Worm (Caenorhabditis elegans) whole organism, L2 larva: Measurements from ENCODE around the gene slc-36.1.
A peak's percentile ranks its signal among the peaks of the same experiment; 100 is the strongest.

ENCODE experiments used
- aly-2 ChIP-seq: fragments of 150-350 bp; optimal IDR thresholded peaks from 2 replicates; lab custom pipeline; 2014; ENCODE audit warnings: missing biosample characterization, missing genetic modification characterization
- lin-11 ChIP-seq: fragments of 150-350 bp; sonication (generic microtip); optimal IDR thresholded peaks from 2 replicates; lab custom pipeline; 2014; ENCODE audit warnings: missing biosample characterization, missing genetic modification characterization, inconsistent platforms, mixed read lengths
- lin-13 ChIP-seq: fragments of 150-350 bp; optimal IDR thresholded peaks from 2 replicates; lab custom pipeline; 2014; ENCODE audit warnings: missing biosample characterization, missing genetic modification reagents, missing genetic modification characterization
- nhr-12 ChIP-seq: fragments of 150-350 bp; optimal IDR thresholded peaks from 2 replicates; lab custom pipeline; 2014; ENCODE audit warnings: missing biosample characterization, missing genetic modification characterization
- peb-1 ChIP-seq: fragments of 150-350 bp; optimal IDR thresholded peaks from 2 replicates; lab custom pipeline; 2014; ENCODE audit warnings: missing biosample characterization, missing genetic modification characterization
- snpc-4 ChIP-seq: fragments of 150-350 bp; optimal IDR thresholded peaks from 2 replicates; lab custom pipeline; 2014; ENCODE audit warnings: missing biosample characterization, missing genetic modification characterization

ce11 chrIII:13359847-13360246, 52.5 kb downstream of the slc-36.1 start:
- peak; percentile 16 for TF ChIP-seq lin-13 (GFP tag; lab: Kevin White, UChicago)
- no peak for TF ChIP-seq aly-2 (tag; lab: Kevin White, UChicago)
- TF ChIP-seq snpc-4: no peak
- no peak for TF ChIP-seq nhr-12 (tag; lab: Kevin White, UChicago)
- TF ChIP-seq lin-11: peak; percentile 21
- TF ChIP-seq peb-1 (tag; lab: Kevin White, UChicago): no peak
